Fruit fly (Drosophila melanogaster) whole organism, embryonic: ENCODE data around the gene Mst36Fb.
A peak's percentile ranks its signal among the peaks of the same experiment; 100 is the strongest.

Experiments used
- Adf1 ChIP-seq: fragments of 200-800 bp; sonication (Bioruptor generic); IDR thresholded peaks from 2 replicates; pipeline ENCODE4 v1.3.6; 2022; ENCODE audit warnings: missing biosample characterization, missing genetic modification characterization
- C15 ChIP-seq: fragments of 200-800 bp; sonication (Bioruptor generic); IDR thresholded peaks from 3 replicates; pipeline ENCODE4 v1.3.6; 2022; ENCODE audit warnings: missing biosample characterization, missing genetic modification characterization
- CG1024 ChIP-seq: fragments of 200-800 bp; sonication (Bioruptor generic); IDR thresholded peaks from 2 replicates; pipeline ENCODE4 v1.3.6; 2022; ENCODE audit warnings: missing biosample characterization, missing genetic modification characterization
- CG10543 ChIP-seq: fragments of 200-800 bp; sonication (Bioruptor generic); optimal IDR thresholded peaks from 3 replicates; lab custom pipeline; 2017; ENCODE audit warnings: missing biosample characterization, mild to moderate bottlenecking, missing genetic modification characterization, moderate library complexity
- CG10565 ChIP-seq: fragments of 200-800 bp; sonication (Bioruptor generic); optimal IDR thresholded peaks from 3 replicates; lab custom pipeline; 2016; ENCODE audit warnings: missing biosample characterization, mild to moderate bottlenecking, missing genetic modification characterization
- CG10959 ChIP-seq: fragments of 200-800 bp; sonication (Bioruptor generic); IDR thresholded peaks from 2 replicates; pipeline ENCODE4 v1.3.6; 2022; ENCODE audit warnings: missing biosample characterization, missing genetic modification characterization
- CG11456 ChIP-seq: fragments of 200-800 bp; sonication (Bioruptor generic); IDR thresholded peaks from 3 replicates; pipeline ENCODE4 v1.3.6; 2022; ENCODE audit warnings: missing biosample characterization, missing genetic modification characterization
- CG11560 ChIP-seq: fragments of 200-800 bp; sonication (Bioruptor generic); IDR thresholded peaks from 3 replicates; pipeline ENCODE4 v1.3.6; 2022; ENCODE audit warnings: missing biosample characterization, missing genetic modification characterization
- CG11696 ChIP-seq: fragments of 200-800 bp; sonication (Bioruptor generic); IDR thresholded peaks from 2 replicates; pipeline ENCODE4 v1.3.6; 2022; ENCODE audit warnings: missing biosample characterization, missing genetic modification characterization
- CG12155 ChIP-seq: fragments of 200-800 bp; sonication (Bioruptor generic); optimal IDR thresholded peaks from 3 replicates; lab custom pipeline; 2016; ENCODE audit warnings: missing biosample characterization, missing genetic modification characterization
- CG13624 ChIP-seq: fragments of 200-800 bp; sonication (Bioruptor generic); optimal IDR thresholded peaks from 2 replicates; lab custom pipeline; 2016; ENCODE audit warnings: missing biosample characterization, missing genetic modification characterization
- CG15269 ChIP-seq: fragments of 200-800 bp; sonication (Bioruptor generic); optimal IDR thresholded peaks from 2 replicates; lab custom pipeline; 2018; ENCODE audit warnings: missing biosample characterization, mild to moderate bottlenecking, missing genetic modification characterization, moderate library complexity
- CG16813 ChIP-seq: fragments of 200-800 bp; sonication (Bioruptor generic); IDR thresholded peaks from 3 replicates; pipeline ENCODE4 v1.3.6; 2022; ENCODE audit warnings: missing biosample characterization, missing genetic modification characterization; ENCODE audit not compliant: partially characterized antibody
- CG17328 ChIP-seq: fragments of 200-800 bp; sonication (Bioruptor generic); IDR thresholded peaks from 2 replicates; pipeline ENCODE4 v1.3.6; 2022; ENCODE audit warnings: missing biosample characterization, missing genetic modification characterization
- CG18599 ChIP-seq: fragments of 200-800 bp; sonication (Bioruptor generic); optimal IDR thresholded peaks from 3 replicates; lab custom pipeline; 2017; ENCODE audit warnings: missing biosample characterization, missing genetic modification characterization, mild to moderate bottlenecking, moderate library complexity, missing genetic modification reagents
- CG31224 ChIP-seq: fragments of 200-800 bp; sonication (Bioruptor generic); IDR thresholded peaks from 2 replicates; pipeline ENCODE4 v1.3.6; 2022; ENCODE audit warnings: missing biosample characterization, missing genetic modification characterization
- CG33213 ChIP-seq: fragments of 200-800 bp; sonication (Bioruptor generic); optimal IDR thresholded peaks from 3 replicates; lab custom pipeline; 2016; ENCODE audit warnings: missing biosample characterization, missing genetic modification characterization
- CG34422 ChIP-seq: fragments of 200-800 bp; sonication (Bioruptor generic); IDR thresholded peaks from 3 replicates; pipeline ENCODE4 v1.3.6; 2022; ENCODE audit warnings: missing biosample characterization, missing genetic modification characterization
- CG4707 ChIP-seq: fragments of 200-800 bp; sonication (Bioruptor generic); optimal IDR thresholded peaks from 2 replicates; lab custom pipeline; 2018; ENCODE audit warnings: missing biosample characterization, mild to moderate bottlenecking, missing genetic modification characterization, moderate library complexity
- CG6272 ChIP-seq: fragments of 200-800 bp; sonication (Bioruptor generic); IDR thresholded peaks from 2 replicates; pipeline ENCODE4 v1.3.6; 2022; ENCODE audit warnings: missing biosample characterization, missing genetic modification characterization
- CG6813 ChIP-seq: fragments of 200-800 bp; sonication (Bioruptor generic); optimal IDR thresholded peaks from 2 replicates; lab custom pipeline; 2017; ENCODE audit warnings: missing biosample characterization, missing genetic modification characterization, mild to moderate bottlenecking, moderate library complexity, missing genetic modification reagents
- CG7987 ChIP-seq: fragments of 200-800 bp; sonication (Bioruptor generic); optimal IDR thresholded peaks from 2 replicates; lab custom pipeline; 2018; ENCODE audit warnings: missing biosample characterization, mild to moderate bottlenecking, missing genetic modification characterization, moderate library complexity
- CG8388 ChIP-seq: fragments of 200-800 bp; sonication (Bioruptor generic); optimal IDR thresholded peaks from 2 replicates; lab custom pipeline; 2019; ENCODE audit warnings: missing biosample characterization, mild to moderate bottlenecking, missing genetic modification characterization, moderate library complexity
- CG9727 ChIP-seq: fragments of 200-800 bp; sonication (Bioruptor generic); optimal IDR thresholded peaks from 3 replicates; lab custom pipeline; 2017; ENCODE audit warnings: missing biosample characterization, mild to moderate bottlenecking, missing genetic modification characterization
- CHES-1-like ChIP-seq: fragments of 200-800 bp; sonication (Bioruptor generic); optimal IDR thresholded peaks from 2 replicates; lab custom pipeline; 2016; ENCODE audit warnings: missing biosample characterization, missing genetic modification characterization
- Deaf1 ChIP-seq: fragments of 200-800 bp; optimal IDR thresholded peaks from 3 replicates; lab custom pipeline; 2019; ENCODE audit warnings: missing biosample characterization, mild to moderate bottlenecking, missing genetic modification characterization, moderate library complexity
- Dip3 ChIP-seq: fragments of 200-800 bp; sonication (Bioruptor generic); optimal IDR thresholded peaks from 3 replicates; lab custom pipeline; 2016; ENCODE audit warnings: missing biosample characterization, missing genetic modification characterization
- Drgx ChIP-seq: fragments of 200-800 bp; sonication (Bioruptor generic); IDR thresholded peaks from 2 replicates; pipeline ENCODE4 v1.3.6; 2022; ENCODE audit warnings: missing biosample characterization, missing genetic modification characterization
- HLHmδ ChIP-seq: fragments of 200-800 bp; sonication (Bioruptor generic); optimal IDR thresholded peaks from 2 replicates; lab custom pipeline; 2018; ENCODE audit warnings: missing biosample characterization, mild to moderate bottlenecking, missing genetic modification characterization, moderate library complexity
- HmgD ChIP-seq: fragments of 200-800 bp; sonication (Bioruptor generic); optimal IDR thresholded peaks from 3 replicates; lab custom pipeline; 2016; ENCODE audit warnings: missing biosample characterization, missing genetic modification characterization
- Hr3 ChIP-seq: fragments of 200-800 bp; sonication (Bioruptor generic); optimal IDR thresholded peaks from 3 replicates; lab custom pipeline; 2016; ENCODE audit warnings: missing biosample characterization, missing genetic modification characterization
- Hsf ChIP-seq: fragments of 200-800 bp; sonication (Bioruptor generic); optimal IDR thresholded peaks from 3 replicates; lab custom pipeline; 2016; ENCODE audit warnings: missing biosample characterization, missing genetic modification characterization
- MTF-1 ChIP-seq: fragments of 200-800 bp; sonication (Bioruptor generic); optimal IDR thresholded peaks from 2 replicates; lab custom pipeline; 2018; ENCODE audit warnings: missing biosample characterization, mild to moderate bottlenecking, missing genetic modification characterization, borderline replicate concordance
- Sin3A ChIP-seq: fragments of >200 bp; optimal IDR thresholded peaks from 2 replicates; lab custom pipeline; 2018
- Stat92E ChIP-seq, 3 experiments: fragments of >200 bp in 2 of 3; fragments of 200-800 bp in 1 of 3; sonication (Bioruptor generic) in 1 of 3; optimal IDR thresholded peaks; 2 replicates each; lab custom pipeline; 2017 to 2019; ENCODE audit warnings: missing biosample characterization in 3 of 3, missing genetic modification characterization in 3 of 3, mild to moderate bottlenecking in 1 of 3, moderate library complexity in 1 of 3
- aop ChIP-seq: fragments of 200-800 bp; sonication (Bioruptor generic); IDR thresholded peaks from 2 replicates; pipeline ENCODE4 v1.3.6; 2022; ENCODE audit warnings: missing biosample characterization, missing genetic modification characterization
- bsh ChIP-seq, 2 experiments: fragments of 200-800 bp; sonication (Bioruptor generic); optimal IDR thresholded peaks; 2 replicates each; lab custom pipeline; 2017 to 2018; ENCODE audit warnings: mild to moderate bottlenecking in 2 of 2, missing biosample characterization in 2 of 2, missing genetic modification characterization in 2 of 2, moderate library complexity in 1 of 2
- chm ChIP-seq: fragments of 200-800 bp; sonication (Bioruptor generic); IDR thresholded peaks from 2 replicates; pipeline ENCODE4 v1.3.6; 2022; ENCODE audit warnings: missing biosample characterization, missing genetic modification characterization
- ems ChIP-seq: fragments of 200-800 bp; sonication (Bioruptor generic); optimal IDR thresholded peaks from 3 replicates; lab custom pipeline; 2016; ENCODE audit warnings: missing biosample characterization, missing genetic modification characterization
- fd3F ChIP-seq: fragments of 200-800 bp; sonication (Bioruptor generic); optimal IDR thresholded peaks from 2 replicates; lab custom pipeline; 2018; ENCODE audit warnings: missing biosample characterization, mild to moderate bottlenecking, missing genetic modification characterization, moderate library complexity
- ftz-f1 ChIP-seq: fragments of 200-800 bp; sonication (Bioruptor generic); optimal IDR thresholded peaks from 2 replicates; lab custom pipeline; 2016; ENCODE audit warnings: missing biosample characterization, missing genetic modification characterization
- fu2 ChIP-seq: fragments of 200-800 bp; sonication (Bioruptor generic); optimal IDR thresholded peaks from 2 replicates; lab custom pipeline; 2016; ENCODE audit warnings: missing biosample characterization, missing genetic modification characterization
- hb ChIP-seq: fragments of 200-800 bp; sonication (Bioruptor generic); IDR thresholded peaks from 3 replicates; pipeline ENCODE4 v1.3.6; 2022; ENCODE audit warnings: missing biosample characterization, missing genetic modification characterization; ENCODE audit not compliant: partially characterized antibody
- kni ChIP-seq: fragments of 200-800 bp; sonication (Bioruptor generic); optimal IDR thresholded peaks from 3 replicates; lab custom pipeline; 2017; ENCODE audit warnings: mild to moderate bottlenecking, missing biosample characterization, missing genetic modification reagents, missing genetic modification characterization
- maf-S ChIP-seq: fragments of 200-800 bp; sonication (Bioruptor generic); optimal IDR thresholded peaks from 2 replicates; lab custom pipeline; 2016; ENCODE audit warnings: missing biosample characterization, missing genetic modification characterization
- rib ChIP-seq: fragments of 200-800 bp; sonication (Bioruptor generic); IDR thresholded peaks from 2 replicates; pipeline ENCODE4 v1.3.6; 2022; ENCODE audit warnings: missing biosample characterization, missing genetic modification characterization
- seq ChIP-seq: fragments of 200-800 bp; sonication (Bioruptor generic); IDR thresholded peaks from 2 replicates; pipeline ENCODE4 v1.3.6; 2022; ENCODE audit warnings: missing biosample characterization, missing genetic modification characterization
- sima ChIP-seq: fragments of 200-800 bp; sonication (Bioruptor generic); optimal IDR thresholded peaks from 2 replicates; lab custom pipeline; 2016; ENCODE audit warnings: missing biosample characterization, missing genetic modification characterization
- slbo ChIP-seq: fragments of 200-800 bp; sonication (Bioruptor generic); IDR thresholded peaks from 2 replicates; pipeline ENCODE4 v1.3.6; 2022; ENCODE audit warnings: missing biosample characterization, missing genetic modification characterization
- sqz ChIP-seq: fragments of 200-800 bp; sonication (Bioruptor generic); optimal IDR thresholded peaks from 3 replicates; lab custom pipeline; 2018; ENCODE audit warnings: missing biosample characterization, mild to moderate bottlenecking, missing genetic modification characterization
- twi ChIP-seq: fragments of 200-800 bp; optimal IDR thresholded peaks from 2 replicates; lab custom pipeline; 2019; ENCODE audit warnings: missing biosample characterization, mild to moderate bottlenecking, missing genetic modification characterization, moderate library complexity
- zfh2 ChIP-seq: fragments of 200-800 bp; sonication (Bioruptor generic); optimal IDR thresholded peaks from 2 replicates; lab custom pipeline; 2016; ENCODE audit warnings: missing biosample characterization, missing genetic modification characterization

Gene Mst36Fb

dm6 chr2L:18625470-18625869 is 49.4 kb downstream of the Mst36Fb start (continued):
- TF ChIP-seq CG6813 (GFP tag; lab: Kevin White, UChicago) (peak; percentile 37), CG34422 (GFP tag; lab: Robert Waterston, UW) (no peak), CG9727 (peak; percentile 35), bsh (GFP tag; optimal IDR thresholded peaks at IDR 0.05; lab: Kevin White, UChicago) (no peak), CG17328 (GFP tag; lab: Robert Waterston, UW) (no peak), sima (GFP tag; lab: Kevin White, UChicago) (no peak), CG16813 (GFP tag; lab: Robert Waterston, UW) (no peak), CG10565 (GFP tag; lab: Kevin White, UChicago) (no peak), Adf1 (GFP tag; lab: Robert Waterston, UW) (no peak), kni (peak; percentile 19), CG4707 (GFP tag; lab: Kevin White, UChicago) (no peak), CG33213 (GFP tag; lab: Kevin White, UChicago) (no peak), CHES-1-like (GFP tag; lab: Kevin White, UChicago) (no peak), Hr3 (GFP tag; lab: Kevin White, UChicago) (no peak), HLHmδ (GFP tag; lab: Kevin White, UChicago) (no peak), aop (GFP tag; lab: Robert Waterston, UW) (no peak), slbo (GFP tag; lab: Robert Waterston, UW) (no peak), chm (GFP tag; lab: Robert Waterston, UW) (no peak), fu2 (GFP tag; lab: Kevin White, UChicago) (no peak), CG11456 (GFP tag; lab: Robert Waterston, UW) (0 out of 3 replicates have a peak, but pooled peaks have one; percentile 7), CG10543 (GFP tag; lab: Kevin White, UChicago) (no peak), Stat92E (GFP tag; optimal IDR thresholded peaks at IDR 0.05; lab: Kevin White, UChicago) (no peak), CG31224 (GFP tag; lab: Robert Waterston, UW) (no peak), CG1024 (GFP tag; lab: Robert Waterston, UW) (no peak), C15 (GFP tag; lab: Robert Waterston, UW) (no peak), MTF-1 (GFP tag; lab: Kevin White, UChicago) (peak; percentile 43), twi (tag; lab: Kevin White, UChicago) (peak; percentile 82), Hsf (GFP tag; lab: Kevin White, UChicago) (no peak), zfh2 (GFP tag; lab: Kevin White, UChicago) (no peak), Drgx (no peak), CG11560 (tag; lab: Robert Waterston, UW) (no peak), hb (GFP tag; lab: Robert Waterston, UW) (no peak), rib (GFP tag; lab: Robert Waterston, UW) (no peak), HmgD (GFP tag; lab: Kevin White, UChicago) (no peak), CG6272 (no peak), CG18599 (GFP tag; lab: Kevin White, UChicago) (no peak), CG13624 (GFP tag; lab: Kevin White, UChicago) (no peak), CG15269 (tag; lab: Kevin White, UChicago) (no peak), fd3F (GFP tag; lab: Kevin White, UChicago) (no peak), Sin3A (no peak), CG8388 (GFP tag; lab: Kevin White, UChicago) (no peak), CG7987 (GFP tag; lab: Kevin White, UChicago) (peak; percentile 7), Dip3 (no peak), ftz-f1 (no peak), CG11696 (GFP tag; lab: Robert Waterston, UW) (no peak), ems (GFP tag; lab: Kevin White, UChicago) (no peak), Deaf1 (no peak), CG10959 (GFP tag; lab: Robert Waterston, UW) (no peak), seq (GFP tag; lab: Robert Waterston, UW) (no peak), sqz (GFP tag; lab: Kevin White, UChicago) (peak; percentile 38), maf-S (GFP tag; lab: Kevin White, UChicago) (no peak), CG12155 (GFP tag; lab: Kevin White, UChicago) (no peak)
